Fruit fly (Drosophila melanogaster) whole organism, embryonic: ENCODE measurements around the gene FucTA.

ENCODE experiments used
- BEAF-32 ChIP-seq: fragments of 200-800 bp; sonication (Bioruptor generic); optimal IDR thresholded peaks from 3 replicates; lab custom pipeline; 2017; ENCODE audit warnings: missing biosample characterization, missing genetic modification characterization, mild to moderate bottlenecking, moderate library complexity, missing genetic modification reagents
- Bdp1 ChIP-seq: fragments of 200-800 bp; sonication (Bioruptor generic); optimal IDR thresholded peaks from 3 replicates; lab custom pipeline; 2016; ENCODE audit warnings: missing biosample characterization, missing genetic modification characterization
- CG10147 ChIP-seq: fragments of 200-800 bp; sonication (Bioruptor generic); optimal IDR thresholded peaks from 2 replicates; lab custom pipeline; 2019; ENCODE audit warnings: missing biosample characterization, mild to moderate bottlenecking, missing genetic modification characterization, moderate library complexity
- CG10321 ChIP-seq: fragments of 200-800 bp; sonication (Bioruptor generic); IDR thresholded peaks from 2 replicates; pipeline ENCODE4 v1.3.6; 2022; ENCODE audit warnings: missing biosample characterization, missing genetic modification characterization
- CG10543 ChIP-seq: fragments of 200-800 bp; sonication (Bioruptor generic); optimal IDR thresholded peaks from 3 replicates; lab custom pipeline; 2017; ENCODE audit warnings: missing biosample characterization, mild to moderate bottlenecking, missing genetic modification characterization, moderate library complexity
- CG10654 ChIP-seq: fragments of 200-800 bp; sonication (Bioruptor generic); optimal IDR thresholded peaks from 2 replicates; lab custom pipeline; 2016; ENCODE audit warnings: missing biosample characterization, missing genetic modification characterization
- CG10959 ChIP-seq: fragments of 200-800 bp; sonication (Bioruptor generic); IDR thresholded peaks from 2 replicates; pipeline ENCODE4 v1.3.6; 2022; ENCODE audit warnings: missing biosample characterization, missing genetic modification characterization
- CG10979 ChIP-seq: fragments of 200-800 bp; sonication (Bioruptor generic); optimal IDR thresholded peaks from 2 replicates; lab custom pipeline; 2018; ENCODE audit warnings: missing biosample characterization, mild to moderate bottlenecking, missing genetic modification characterization, moderate library complexity
- CG12104 ChIP-seq: fragments of 200-800 bp; sonication (Bioruptor generic); optimal IDR thresholded peaks from 3 replicates; lab custom pipeline; 2016; ENCODE audit warnings: missing biosample characterization, missing genetic modification characterization
- CG14667 ChIP-seq: fragments of 200-800 bp; sonication (Bioruptor generic); IDR thresholded peaks from 2 replicates; pipeline ENCODE4 v1.3.6; 2022; ENCODE audit warnings: missing biosample characterization, missing genetic modification characterization
- CG17186 ChIP-seq: fragments of 200-800 bp; sonication (Bioruptor generic); optimal IDR thresholded peaks from 3 replicates; lab custom pipeline; 2017; ENCODE audit warnings: missing biosample characterization, missing genetic modification reagents, missing genetic modification characterization
- CG17802 ChIP-seq: fragments of 200-800 bp; sonication (Bioruptor generic); optimal IDR thresholded peaks from 2 replicates; lab custom pipeline; 2018; ENCODE audit warnings: missing biosample characterization, mild to moderate bottlenecking, missing genetic modification characterization, moderate library complexity
- CG18262 ChIP-seq: fragments of 200-800 bp; optimal IDR thresholded peaks from 3 replicates; lab custom pipeline; 2019; ENCODE audit warnings: missing biosample characterization, mild to moderate bottlenecking, missing genetic modification characterization, moderate library complexity
- CG18476 ChIP-seq: fragments of 200-800 bp; sonication (Bioruptor generic); optimal IDR thresholded peaks from 2 replicates; lab custom pipeline; 2016; ENCODE audit warnings: missing biosample characterization, mild to moderate bottlenecking, missing genetic modification characterization
- CG2129 ChIP-seq: fragments of 200-800 bp; sonication (Bioruptor generic); IDR thresholded peaks from 2 replicates; pipeline ENCODE4 v1.3.6; 2022; ENCODE audit warnings: missing biosample characterization, missing genetic modification characterization; ENCODE audit not compliant: partially characterized antibody
- CG2678 ChIP-seq: fragments of 200-800 bp; sonication (Bioruptor generic); optimal IDR thresholded peaks from 3 replicates; lab custom pipeline; 2019; ENCODE audit warnings: missing biosample characterization, mild to moderate bottlenecking, missing genetic modification characterization, moderate library complexity
- CG31224 ChIP-seq: fragments of 200-800 bp; sonication (Bioruptor generic); IDR thresholded peaks from 2 replicates; pipeline ENCODE4 v1.3.6; 2022; ENCODE audit warnings: missing biosample characterization, missing genetic modification characterization
- CG34224 ChIP-seq: fragments of 200-800 bp; sonication (Bioruptor generic); IDR thresholded peaks from 3 replicates; pipeline ENCODE4 v1.3.6; 2022; ENCODE audit warnings: missing biosample characterization, missing genetic modification characterization; ENCODE audit not compliant: partially characterized antibody
- CG3726 ChIP-seq: fragments of 200-800 bp; sonication (Bioruptor generic); IDR thresholded peaks from 3 replicates; pipeline ENCODE4, ENCODE4 v1.3.6; 2022; ENCODE audit warnings: missing biosample characterization, missing genetic modification characterization
- CG5245 ChIP-seq: fragments of 200-800 bp; sonication (Bioruptor generic); optimal IDR thresholded peaks from 3 replicates; lab custom pipeline; 2016; ENCODE audit warnings: missing biosample characterization, missing genetic modification characterization
- CG6272 ChIP-seq: fragments of 200-800 bp; sonication (Bioruptor generic); IDR thresholded peaks from 2 replicates; pipeline ENCODE4 v1.3.6; 2022; ENCODE audit warnings: missing biosample characterization, missing genetic modification characterization
- CG7357 ChIP-seq: fragments of 200-800 bp; sonication (Bioruptor generic); IDR thresholded peaks from 3 replicates; pipeline ENCODE4 v1.3.6; 2022; ENCODE audit warnings: missing biosample characterization, missing genetic modification characterization
- CG8944 ChIP-seq: fragments of 200-800 bp; sonication (Bioruptor generic); optimal IDR thresholded peaks from 3 replicates; lab custom pipeline; 2016; ENCODE audit warnings: missing biosample characterization, missing genetic modification characterization
- CG9437 ChIP-seq: fragments of 200-800 bp; sonication (Bioruptor generic); optimal IDR thresholded peaks from 2 replicates; lab custom pipeline; 2018; ENCODE audit warnings: missing biosample characterization, mild to moderate bottlenecking, missing genetic modification characterization
- Dll ChIP-seq: fragments of 200-800 bp; sonication (Bioruptor generic); IDR thresholded peaks from 4 replicates; pipeline ENCODE4 v1.3.6; 2022; ENCODE audit warnings: missing biosample characterization, missing genetic modification characterization; ENCODE audit not compliant: partially characterized antibody
- Gsc ChIP-seq: fragments of 200-800 bp; sonication (Bioruptor generic); IDR thresholded peaks from 2 replicates; pipeline ENCODE4 v1.3.6; 2022; ENCODE audit warnings: missing biosample characterization, missing genetic modification characterization
- Hr3 ChIP-seq: fragments of 200-800 bp; sonication (Bioruptor generic); optimal IDR thresholded peaks from 3 replicates; lab custom pipeline; 2016; ENCODE audit warnings: missing biosample characterization, missing genetic modification characterization
- Hr51 ChIP-seq, 2 experiments: fragments of 200-800 bp; sonication (Bioruptor generic); optimal IDR thresholded peaks; 2 replicates in 1 of 2; 3 replicates in 1 of 2; lab custom pipeline; 2016 to 2018; ENCODE audit warnings: missing biosample characterization in 2 of 2, missing genetic modification characterization in 2 of 2, mild to moderate bottlenecking in 1 of 2, moderate library complexity in 1 of 2
- Lim3 ChIP-seq: fragments of 200-800 bp; sonication (Bioruptor generic); IDR thresholded peaks from 2 replicates; pipeline ENCODE4 v1.3.6; 2022; ENCODE audit warnings: missing biosample characterization, missing genetic modification characterization
- Med ChIP-seq: fragments of 200-800 bp; sonication (Bioruptor generic); peaks from one replicate; lab custom pipeline; 2016; ENCODE audit warnings: missing biosample characterization, missing genetic modification characterization, mild to moderate bottlenecking, inconsistent platforms, moderate library complexity
- Mes4 ChIP-seq: fragments of 200-800 bp; sonication (Bioruptor generic); optimal IDR thresholded peaks from 2 replicates; lab custom pipeline; 2016; ENCODE audit warnings: missing biosample characterization, missing genetic modification characterization
- abd-A ChIP-seq: fragments of 200-800 bp; sonication (Bioruptor generic); optimal IDR thresholded peaks from 3 replicates; lab custom pipeline; 2019; ENCODE audit warnings: missing biosample characterization, mild to moderate bottlenecking, missing genetic modification characterization, moderate library complexity
- dmrt11E ChIP-seq: fragments of 200-800 bp; sonication (Bioruptor generic); optimal IDR thresholded peaks from 3 replicates; lab custom pipeline; 2018; ENCODE audit warnings: missing biosample characterization, mild to moderate bottlenecking, missing genetic modification characterization, moderate library complexity
- gce ChIP-seq: fragments of 200-800 bp; sonication (Bioruptor generic); IDR thresholded peaks from 3 replicates; pipeline ENCODE4 v1.3.6; 2022; ENCODE audit warnings: missing biosample characterization, missing genetic modification characterization
- grau ChIP-seq: fragments of 200-800 bp; optimal IDR thresholded peaks from 3 replicates; lab custom pipeline; 2019; ENCODE audit warnings: missing biosample characterization, mild to moderate bottlenecking, missing genetic modification characterization, moderate library complexity
- maf-S ChIP-seq: fragments of 200-800 bp; sonication (Bioruptor generic); optimal IDR thresholded peaks from 2 replicates; lab custom pipeline; 2016; ENCODE audit warnings: missing biosample characterization, missing genetic modification characterization
- onecut ChIP-seq: fragments of 200-800 bp; sonication (Bioruptor generic); IDR thresholded peaks from 2 replicates; pipeline ENCODE4 v1.3.6; 2022; ENCODE audit warnings: missing biosample characterization, missing genetic modification characterization
- pb ChIP-seq: fragments of 200-800 bp; sonication (Bioruptor generic); optimal IDR thresholded peaks from 3 replicates; lab custom pipeline; 2016; ENCODE audit warnings: missing biosample characterization, missing genetic modification characterization
- pros ChIP-seq: fragments of 200-800 bp; sonication (Bioruptor generic); optimal IDR thresholded peaks from 3 replicates; lab custom pipeline; 2019; ENCODE audit warnings: missing biosample characterization, mild to moderate bottlenecking, missing genetic modification characterization, moderate library complexity
- psq ChIP-seq: fragments of 200-800 bp; sonication (Bioruptor generic); optimal IDR thresholded peaks from 2 replicates; lab custom pipeline; 2017; ENCODE audit warnings: missing biosample characterization, missing genetic modification characterization
- ranshi ChIP-seq: fragments of 200-800 bp; sonication (Bioruptor generic); IDR thresholded peaks from 2 replicates; pipeline ENCODE4 v1.3.6; 2022; ENCODE audit warnings: missing biosample characterization, missing genetic modification characterization
- repo ChIP-seq: fragments of 200-800 bp; sonication (Bioruptor generic); optimal IDR thresholded peaks from 2 replicates; lab custom pipeline; 2016; ENCODE audit warnings: missing biosample characterization, missing genetic modification characterization
- seq ChIP-seq: fragments of 200-800 bp; sonication (Bioruptor generic); IDR thresholded peaks from 2 replicates; pipeline ENCODE4 v1.3.6; 2022; ENCODE audit warnings: missing biosample characterization, missing genetic modification characterization
- slbo ChIP-seq: fragments of 200-800 bp; sonication (Bioruptor generic); IDR thresholded peaks from 2 replicates; pipeline ENCODE4 v1.3.6; 2022; ENCODE audit warnings: missing biosample characterization, missing genetic modification characterization
- sr ChIP-seq: fragments of 200-800 bp; sonication (Bioruptor generic); IDR thresholded peaks from 3 replicates; pipeline ENCODE4 v1.3.6; 2022; ENCODE audit warnings: missing biosample characterization, missing genetic modification characterization
- tio ChIP-seq: fragments of 200-800 bp; sonication (Bioruptor generic); optimal IDR thresholded peaks from 2 replicates; lab custom pipeline; 2017; ENCODE audit warnings: missing biosample characterization, missing genetic modification characterization, inconsistent platforms
- usp ChIP-seq: fragments of >200 bp; optimal IDR thresholded peaks from 2 replicates; lab custom pipeline; 2017; ENCODE audit warnings: missing biosample characterization, missing genetic modification characterization
- wdn ChIP-seq: fragments of 200-800 bp; sonication (Bioruptor generic); IDR thresholded peaks from 2 replicates; pipeline ENCODE4 v1.3.6; 2022; ENCODE audit warnings: missing biosample characterization, missing genetic modification characterization
- z ChIP-seq: fragments of 200-800 bp; sonication (Bioruptor generic); IDR thresholded peaks from 3 replicates; pipeline ENCODE4 v1.3.6; 2022; ENCODE audit warnings: missing biosample characterization, missing genetic modification characterization

FucTA gene

dm6 chr3L:15103988-15104848, 42.7 kb upstream of the FucTA start (continued):
- TF ChIP-seq maf-S (GFP tag; lab: Kevin White, UChicago) (no peak), pb (GFP tag; lab: Kevin White, UChicago) (no peak), CG10654 (GFP tag; lab: Kevin White, UChicago) (no peak), psq (GFP tag; lab: Kevin White, UChicago) (no peak), grau (tag; lab: Kevin White, UChicago) (no peak), CG3726 (GFP tag; lab: Robert Waterston, UW) (no peak), CG17186 (GFP tag; lab: Kevin White, UChicago) (no peak), CG12104 (GFP tag; lab: Kevin White, UChicago) (no peak), CG7357 (GFP tag; lab: Robert Waterston, UW) (no peak), gce (GFP tag; lab: Robert Waterston, UW) (no peak), CG2678 (tag; lab: Kevin White, UChicago) (no peak), CG10543 (GFP tag; lab: Kevin White, UChicago) (peak; percentile 28), CG10147 (GFP tag; lab: Kevin White, UChicago) (no peak), dmrt11E (tag; lab: Kevin White, UChicago) (no peak), CG10321 (GFP tag; lab: Robert Waterston, UW) (no peak), CG8944 (GFP tag; lab: Kevin White, UChicago) (no peak), CG10979 (tag; lab: Kevin White, UChicago) (no peak), CG6272 (GFP tag; lab: Robert Waterston, UW) (no peak), repo (no peak), seq (GFP tag; lab: Robert Waterston, UW) (0 out of 2 replicates have a peak, but pooled peaks have one; percentile 10), z (peak; percentile 41; the same call in 1 of the 3 replicates), CG34224 (GFP tag; lab: Robert Waterston, UW) (no peak), Gsc (GFP tag; lab: Robert Waterston, UW) (no peak), CG5245 (GFP tag; lab: Kevin White, UChicago) (no peak), Bdp1 (no peak), BEAF-32 (no peak), ranshi (GFP tag; lab: Robert Waterston, UW) (peak; percentile 16; the same call in 1 of the 2 replicates), sr (no peak; the same call in 2 of the 3 replicates), Hr3 (no peak), onecut (GFP tag; lab: Robert Waterston, UW) (peak; percentile 36; the same call in 1 of the 2 replicates), CG17802 (tag; lab: Kevin White, UChicago) (no peak), Dll (0 out of 4 replicates have a peak, but pooled peaks have one; percentile 48), CG31224 (GFP tag; lab: Robert Waterston, UW) (no peak), Mes4 (GFP tag; lab: Kevin White, UChicago) (no peak), wdn (GFP tag; lab: Robert Waterston, UW) (no peak), usp (GFP tag; lab: Kevin White, UChicago) (no peak), CG2129 (no peak), pros (GFP tag; lab: Kevin White, UChicago) (no peak), tio (GFP tag; lab: Kevin White, UChicago) (no peak), CG9437 (GFP tag; lab: Kevin White, UChicago) (no peak), abd-A (tag; lab: Kevin White, UChicago) (peak; percentile 88), Med (peak; percentile 93), CG18476 (GFP tag; lab: Kevin White, UChicago) (no peak), CG14667 (GFP tag; lab: Robert Waterston, UW) (no peak), Hr51 (GFP tag; optimal IDR thresholded peaks at IDR 0.05; lab: Kevin White, UChicago) (peak in 1 of 2 experiments; percentile 18), Lim3 (GFP tag; lab: Robert Waterston, UW) (no peak), CG18262 (no peak), slbo (GFP tag; lab: Robert Waterston, UW) (0 out of 2 replicates have a peak, but pooled peaks have one; percentile 6), CG10959 (GFP tag; lab: Robert Waterston, UW) (no peak)
